Fruit fly (Drosophila melanogaster): ENCODE measurements around the gene nocte.

DNA sequence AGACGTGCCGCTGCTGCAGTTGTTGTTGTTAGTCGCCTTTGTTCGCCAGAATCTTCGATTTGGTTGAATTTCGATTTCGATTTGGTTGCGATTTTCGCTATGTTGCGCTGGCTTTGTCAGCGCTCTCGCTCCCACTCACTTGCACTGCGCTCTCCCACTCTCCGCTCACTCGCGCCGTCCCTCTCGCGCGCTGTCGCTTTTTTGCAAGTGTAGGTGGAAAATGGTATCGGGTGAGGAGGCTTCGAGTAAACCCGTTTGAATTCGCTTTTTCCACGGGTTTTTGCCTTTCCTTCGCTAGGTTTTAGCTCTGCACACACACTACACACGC is 298 bp downstream of the nocte start:
- TF ChIP-seq usp (GFP tag; optimal IDR thresholded peaks at IDR 0.05) (no peak), EcR (GFP tag; optimal IDR thresholded peaks at IDR 0.05) (no peak)
